Fruit fly (Drosophila melanogaster): ENCODE results near the gene CG10874.

dm6 chr2L:2168184-2168893 is 23.8 kb downstream of the CG10874 start:
- TF ChIP-seq gl (tag; optimal IDR thresholded peaks at IDR 0.05) (peak; percentile 43), Pif1A (GFP tag; optimal IDR thresholded peaks at IDR 0.05) (peak; percentile 71), CG8301 (tag; optimal IDR thresholded peaks at IDR 0.05) (peak; percentile 91)
